Fruit fly (Drosophila melanogaster) whole organism: ENCODE data around the gene mbo.

Experiments
- CG8478 ChIP-seq: fragments of >200 bp; optimal IDR thresholded peaks from 2 replicates; lab custom pipeline; 2018; ENCODE audit warnings: inconsistent platforms
- EcR ChIP-seq, 2 experiments: fragments of >200 bp; optimal IDR thresholded peaks; 2 replicates each; lab custom pipeline; 2017; ENCODE audit warnings: missing biosample characterization in 2 of 2, missing genetic modification characterization in 2 of 2, missing genetic modification reagents in 2 of 2
- pan ChIP-seq: fragments of >200 bp; optimal IDR thresholded peaks from 2 replicates; lab custom pipeline; 2017
- psq ChIP-seq: fragments of >200 bp; optimal IDR thresholded peaks from 2 replicates; lab custom pipeline; 2017
- usp ChIP-seq: fragments of >200 bp; optimal IDR thresholded peaks from 2 replicates; lab custom pipeline; 2017; ENCODE audit warnings: missing biosample characterization, missing genetic modification characterization, mixed read lengths

dm6 chr3R:12716894-12717293 is 38.0 kb upstream of the mbo start:
- TF ChIP-seq psq (no peak), pan (no peak), usp (GFP tag; lab: Kevin White, UChicago) (no peak), CG8478 (lab: Kevin White, UChicago) (no peak), EcR (GFP tag; optimal IDR thresholded peaks at IDR 0.05; lab: Kevin White, UChicago) (no peak)
